Worm (Caenorhabditis elegans) whole organism, late embryonic: ENCODE measurements around the gene lury-1.

Source experiments
- F13H6.1 ChIP-seq: sonication (generic microtip); optimal IDR thresholded peaks from 2 replicates; lab custom pipeline; 2016; ENCODE audit warnings: missing genetic modification characterization, missing compliant biosample characterization
- K09A11.1 ChIP-seq: sonication (generic microtip); optimal IDR thresholded peaks from 2 replicates; lab custom pipeline; 2017; ENCODE audit warnings: antibody characterized with exemption, mild to moderate bottlenecking, missing genetic modification characterization, missing compliant biosample characterization; ENCODE audit not compliant: insufficient read depth
- Y22D7AL.16 ChIP-seq: sonication (generic microtip); optimal IDR thresholded peaks from 2 replicates; lab custom pipeline; 2016; ENCODE audit warnings: missing genetic modification characterization, missing compliant biosample characterization
- ahr-1 ChIP-seq: sonication (generic microtip); optimal IDR thresholded peaks from 2 replicates; lab custom pipeline; 2016; ENCODE audit warnings: missing genetic modification characterization, missing compliant biosample characterization
- ceh-18 ChIP-seq: sonication (generic microtip); optimal IDR thresholded peaks from 2 replicates; lab custom pipeline; 2016; ENCODE audit warnings: missing genetic modification characterization, missing compliant biosample characterization
- ceh-24 ChIP-seq: sonication (generic microtip); optimal IDR thresholded peaks from 2 replicates; lab custom pipeline; 2016; ENCODE audit warnings: mild to moderate bottlenecking, missing genetic modification characterization, missing compliant biosample characterization
- ceh-48 ChIP-seq: sonication (generic microtip); optimal IDR thresholded peaks from 2 replicates; lab custom pipeline; 2016; ENCODE audit warnings: missing genetic modification characterization, inconsistent platforms, missing compliant biosample characterization
- ceh-6 ChIP-seq: fragments of 200-800 bp; sonication (Bioruptor generic); optimal IDR thresholded peaks from 2 replicates; lab custom pipeline; 2018; ENCODE audit warnings: mild to moderate bottlenecking, missing genetic modification characterization, missing compliant biosample characterization
- ceh-9 ChIP-seq: sonication (generic microtip); optimal IDR thresholded peaks from 2 replicates; lab custom pipeline; 2016; ENCODE audit warnings: mild to moderate bottlenecking, missing genetic modification characterization, inconsistent platforms, missing compliant biosample characterization
- che-1 ChIP-seq: sonication (generic microtip); optimal IDR thresholded peaks from 2 replicates; lab custom pipeline; 2016; ENCODE audit warnings: mild to moderate bottlenecking, missing genetic modification characterization, missing compliant biosample characterization
- dve-1 ChIP-seq: sonication (generic microtip); optimal IDR thresholded peaks from 2 replicates; lab custom pipeline; 2017; ENCODE audit warnings: antibody characterized with exemption, mild to moderate bottlenecking, missing genetic modification characterization, missing compliant biosample characterization
- elt-2 ChIP-seq: sonication (generic microtip); optimal IDR thresholded peaks from 2 replicates; lab custom pipeline; 2016; ENCODE audit warnings: missing genetic modification reagents, missing genetic modification characterization, missing compliant biosample characterization
- ets-4 ChIP-seq: sonication (generic microtip); optimal IDR thresholded peaks from 2 replicates; lab custom pipeline; 2016; ENCODE audit warnings: missing genetic modification characterization, missing compliant biosample characterization
- eyg-1 ChIP-seq: sonication (generic microtip); optimal IDR thresholded peaks from 2 replicates; lab custom pipeline; 2016; ENCODE audit warnings: missing genotype, missing genetic modification characterization, missing compliant biosample characterization
- fax-1 ChIP-seq: sonication (generic microtip); optimal IDR thresholded peaks from 2 replicates; lab custom pipeline; 2016; ENCODE audit warnings: missing genotype, missing genetic modification characterization, missing compliant biosample characterization
- fkh-10 ChIP-seq: fragments of 150-350 bp; optimal IDR thresholded peaks from 2 replicates; lab custom pipeline; 2014; ENCODE audit warnings: missing biosample characterization, missing genetic modification reagents, missing genetic modification characterization
- fkh-6 ChIP-seq: sonication (generic microtip); optimal IDR thresholded peaks from 2 replicates; lab custom pipeline; 2016; ENCODE audit warnings: missing genetic modification characterization, missing compliant biosample characterization
- gmeb-2 ChIP-seq: sonication (generic microtip); optimal IDR thresholded peaks from 2 replicates; lab custom pipeline; 2016; ENCODE audit warnings: missing genetic modification characterization, inconsistent platforms, missing compliant biosample characterization
- hlh-13 ChIP-seq: fragments of 200-800 bp; sonication (Bioruptor generic); optimal IDR thresholded peaks from 2 replicates; lab custom pipeline; 2018; ENCODE audit warnings: mild to moderate bottlenecking, missing genetic modification characterization, missing compliant biosample characterization
- hlh-30 ChIP-seq: sonication (generic microtip); optimal IDR thresholded peaks from 2 replicates; lab custom pipeline; 2017; ENCODE audit warnings: antibody characterized with exemption, missing genetic modification characterization, missing compliant biosample characterization; ENCODE audit not compliant: insufficient read depth
- hlh-6 ChIP-seq: sonication (generic microtip); optimal IDR thresholded peaks from 2 replicates; lab custom pipeline; 2016; ENCODE audit warnings: missing genotype, missing genetic modification characterization, missing compliant biosample characterization
- hlh-8 ChIP-seq: sonication (generic microtip); optimal IDR thresholded peaks from 2 replicates; lab custom pipeline; 2016; ENCODE audit warnings: missing genotype, missing genetic modification characterization, missing compliant biosample characterization
- lim-6 ChIP-seq: sonication (generic microtip); optimal IDR thresholded peaks from 2 replicates; lab custom pipeline; 2016; ENCODE audit warnings: missing genetic modification characterization, missing compliant biosample characterization
- lin-11 ChIP-seq: fragments of 200-800 bp; sonication (Bioruptor generic); optimal IDR thresholded peaks from 2 replicates; lab custom pipeline; 2018; ENCODE audit warnings: mild to moderate bottlenecking, missing genetic modification characterization, missing compliant biosample characterization
- madf-2 ChIP-seq: sonication (generic microtip); optimal IDR thresholded peaks from 2 replicates; lab custom pipeline; 2017; ENCODE audit warnings: missing genetic modification characterization, missing compliant biosample characterization
- mec-3 ChIP-seq: sonication (generic microtip); optimal IDR thresholded peaks from 2 replicates; lab custom pipeline; 2016; ENCODE audit warnings: borderline replicate concordance, missing genetic modification characterization, missing compliant biosample characterization
- nhr-232 ChIP-seq: sonication (generic microtip); optimal IDR thresholded peaks from 2 replicates; lab custom pipeline; 2016; ENCODE audit warnings: missing genetic modification characterization, missing compliant biosample characterization
- odd-2 ChIP-seq: sonication (generic microtip); optimal IDR thresholded peaks from 2 replicates; lab custom pipeline; 2017; ENCODE audit warnings: antibody characterized with exemption, mild to moderate bottlenecking, missing genetic modification characterization, missing compliant biosample characterization
- pag-3 ChIP-seq: sonication (generic microtip); optimal IDR thresholded peaks from 2 replicates; lab custom pipeline; 2016; ENCODE audit warnings: missing compliant biosample characterization, missing genetic modification characterization, borderline replicate concordance
- pat-9 ChIP-seq: fragments of 200-800 bp; sonication (Bioruptor generic); optimal IDR thresholded peaks from 2 replicates; lab custom pipeline; 2018; ENCODE audit warnings: mild to moderate bottlenecking, missing genetic modification characterization, moderate library complexity, missing compliant biosample characterization
- pax-1 ChIP-seq: fragments of 150-350 bp; optimal IDR thresholded peaks from 2 replicates; lab custom pipeline; 2014; ENCODE audit warnings: missing biosample characterization, missing genetic modification characterization
- pha-4 ChIP-seq: fragments of 150-350 bp; optimal IDR thresholded peaks from 2 replicates; lab custom pipeline; 2018; ENCODE audit warnings: missing biosample characterization, missing genetic modification reagents, missing genetic modification characterization
- pros-1 ChIP-seq: fragments of 150-350 bp; optimal IDR thresholded peaks from 2 replicates; lab custom pipeline; 2014; ENCODE audit warnings: missing biosample characterization, missing genetic modification reagents, missing genetic modification characterization
- ref-2 ChIP-seq: sonication (generic microtip); optimal IDR thresholded peaks from 2 replicates; lab custom pipeline; 2016; ENCODE audit warnings: missing genetic modification characterization, missing compliant biosample characterization
- sdc-2 ChIP-seq: sonication (generic microtip); optimal IDR thresholded peaks from 2 replicates; lab custom pipeline; 2016; ENCODE audit warnings: missing genotype, missing genetic modification characterization, missing compliant biosample characterization
- ttx-3 ChIP-seq: sonication (generic microtip); optimal IDR thresholded peaks from 2 replicates; lab custom pipeline; 2016; ENCODE audit warnings: missing genetic modification reagents, missing genetic modification characterization, missing compliant biosample characterization
- unc-3 ChIP-seq, 2 experiments: fragments of 200-800 bp in 1 of 2; sonication (Bioruptor generic) in 1 of 2; sonication (generic microtip) in 1 of 2; conservative IDR thresholded peaks in 1 of 2; optimal IDR thresholded peaks in 1 of 2; 2 replicates each; pipeline versions ENCODE4 v1.3.6 to Lab custom; 2016 to 2022; ENCODE audit warnings: missing compliant biosample characterization in 2 of 2, missing genetic modification characterization in 2 of 2, missing genetic modification reagents in 1 of 2

lury-1 gene

DNA sequence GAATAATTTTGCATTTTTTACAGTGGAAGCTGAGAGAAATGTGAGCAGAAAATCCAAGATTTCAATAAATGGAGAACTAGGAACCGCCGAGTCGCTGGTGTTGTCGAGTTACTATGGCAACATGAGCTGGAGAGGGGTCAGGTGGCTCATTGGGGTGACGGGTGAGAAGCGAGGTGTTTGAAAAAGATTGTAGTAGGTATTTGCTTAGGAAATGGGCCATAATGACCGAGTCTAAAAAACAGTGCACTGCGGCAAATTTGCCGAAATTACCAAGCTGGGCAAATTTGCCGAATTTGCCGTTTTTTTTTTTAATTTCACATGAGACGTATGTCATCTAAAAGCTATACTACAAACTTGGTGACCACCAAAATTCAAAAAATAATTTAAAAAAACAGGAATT is 16.2 kb downstream of the lury-1 start, which contains the start of gene osm-12:
TSS of gene osm-12 (minus strand) at position 101 of the 400 bp plus-strand sequence.
- no peak for TF ChIP-seq dve-1 (tag; lab: Kevin White, UChicago)
- TF ChIP-seq ceh-9 (tag; lab: Kevin White, UChicago): no peak
- no peak for TF ChIP-seq K09A11.1 (tag; lab: Kevin White, UChicago)
- no peak for TF ChIP-seq hlh-30 (tag; lab: Kevin White, UChicago)
- TF ChIP-seq hlh-13 (GFP tag; lab: Kevin White, UChicago): no peak

DNA sequence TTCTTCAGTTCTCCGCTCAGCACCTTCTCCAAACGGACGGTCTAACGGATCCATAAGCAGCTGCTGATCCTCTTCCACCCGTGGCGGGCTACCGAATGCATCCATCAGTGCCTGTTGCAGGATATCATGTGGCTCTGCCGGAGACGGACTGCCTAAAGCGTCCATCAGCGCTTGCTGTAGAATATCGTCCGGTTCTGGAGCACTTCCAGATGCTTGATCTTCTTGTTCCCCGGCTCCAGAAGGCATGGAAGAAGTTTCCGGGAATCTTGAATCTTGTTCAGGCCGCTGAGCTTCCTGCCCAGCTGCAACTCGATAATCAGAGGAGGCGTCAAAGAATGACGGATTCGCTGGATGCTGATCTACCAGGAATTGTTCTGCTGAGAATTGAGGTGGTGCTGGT is 19.1 kb downstream of the lury-1 start:
- no peak for TF ChIP-seq mec-3 (tag; lab: Kevin White, UChicago)
- no peak for TF ChIP-seq eyg-1 (tag; lab: Kevin White, UChicago)

DNA sequence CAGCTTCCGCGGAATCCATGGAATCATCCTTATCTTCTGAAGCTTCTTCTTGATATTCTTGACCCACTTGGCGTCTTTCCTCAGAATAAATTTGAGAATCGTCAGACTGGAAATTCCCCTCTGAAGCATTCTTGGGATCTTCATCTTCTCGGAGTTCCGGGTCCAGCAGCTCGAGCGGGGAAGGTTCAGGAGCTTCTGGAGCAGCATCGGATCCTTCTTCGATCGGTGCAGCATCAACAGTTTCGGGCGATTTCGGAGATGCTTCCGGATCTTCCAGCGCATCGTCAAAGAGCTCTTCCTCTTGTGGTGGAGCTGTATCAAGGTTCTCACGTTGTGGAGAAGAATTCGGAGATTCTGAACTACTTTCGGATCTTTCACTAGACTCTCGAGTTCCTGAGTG is 21.4 kb downstream of the lury-1 start:
- TF ChIP-seq lin-11: no peak

DNA sequence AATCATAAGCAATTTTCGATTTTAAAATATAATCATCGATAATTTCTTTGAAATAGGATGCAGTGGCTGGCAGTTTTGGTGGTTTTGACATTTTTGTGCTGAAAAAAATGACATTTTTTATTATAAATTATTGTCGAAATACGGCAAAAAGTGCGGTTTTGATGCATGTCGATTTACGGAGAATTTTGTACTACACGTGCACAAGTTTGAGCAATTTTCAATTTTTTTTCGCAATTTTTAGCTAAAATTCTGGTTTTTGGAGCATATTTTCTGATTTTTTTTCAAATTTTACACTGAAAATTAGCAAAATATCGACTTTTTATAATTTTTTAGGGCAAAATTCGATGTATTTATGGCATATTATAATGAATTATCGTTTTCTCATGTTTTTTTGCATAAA is 29.4 kb downstream of the lury-1 start, which contains the start of gene Y75B8A.13:
TSS of gene Y75B8A.13 (minus strand) at position 101 of the 400 bp plus-strand sequence.
- no peak for TF ChIP-seq elt-2 (tag; lab: Kevin White, UChicago)
- TF ChIP-seq ceh-6 (GFP tag; lab: Kevin White, UChicago): no peak
- no peak for TF ChIP-seq ceh-48
- no peak for TF ChIP-seq fkh-6 (tag; lab: Kevin White, UChicago)
- TF ChIP-seq pag-3: no peak
- TF ChIP-seq lim-6 (tag; lab: Kevin White, UChicago): no peak
- no peak for TF ChIP-seq ets-4 (tag; lab: Kevin White, UChicago)
- TF ChIP-seq fkh-10 (GFP tag; lab: Kevin White, UChicago): no peak
- no peak for TF ChIP-seq ahr-1
- no peak for TF ChIP-seq Y22D7AL.16 (tag; lab: Kevin White, UChicago)
- TF ChIP-seq pros-1 (tag; lab: Kevin White, UChicago): no peak
- no peak for TF ChIP-seq che-1 (tag; lab: Kevin White, UChicago)
- no peak for TF ChIP-seq gmeb-2 (tag; lab: Kevin White, UChicago)
- no peak for TF ChIP-seq F13H6.1 (tag; lab: Kevin White, UChicago)
- TF ChIP-seq lin-11: no peak
- no peak for TF ChIP-seq nhr-232 (tag; lab: Kevin White, UChicago)
- TF ChIP-seq unc-3 (GFP tag; conservative IDR thresholded peaks at IDR 0.05; lab: Robert Waterston, UW): no peak
- TF ChIP-seq unc-3 (tag; optimal IDR thresholded peaks at IDR 0.05; lab: Kevin White, UChicago): no peak
- TF ChIP-seq odd-2: no peak

DNA sequence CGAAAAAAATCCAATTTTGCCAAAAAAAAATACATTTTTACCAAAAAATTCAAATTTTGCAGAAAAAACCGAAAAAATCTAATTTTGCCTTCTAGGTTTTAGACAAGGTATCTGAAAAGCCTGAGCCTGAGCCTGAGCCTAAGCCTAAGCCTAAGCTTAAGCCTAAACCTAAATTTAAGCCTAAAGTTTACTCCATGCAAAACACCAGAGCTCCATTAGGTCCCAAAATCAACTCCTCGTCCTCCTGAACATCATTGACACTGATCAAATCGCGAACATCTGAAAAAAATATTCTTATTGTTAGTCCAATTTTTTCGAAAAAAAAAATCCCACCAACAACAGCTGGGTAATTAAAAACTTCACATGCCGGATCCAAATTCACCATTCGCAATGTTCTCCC is 31.9 kb downstream of the lury-1 start:
- no peak for TF ChIP-seq pax-1 (tag; lab: Kevin White, UChicago)
- TF ChIP-seq fkh-6 (tag; lab: Kevin White, UChicago): no peak
- no peak for TF ChIP-seq sdc-2 (tag; lab: Kevin White, UChicago)
- no peak for TF ChIP-seq K09A11.1 (tag; lab: Kevin White, UChicago)
- TF ChIP-seq eyg-1 (tag; lab: Kevin White, UChicago): no peak
- no peak for TF ChIP-seq ceh-18 (tag; lab: Kevin White, UChicago)
- no peak for TF ChIP-seq ceh-24 (tag; lab: Kevin White, UChicago)
- no peak for TF ChIP-seq ahr-1
- no peak for TF ChIP-seq pag-3
- no peak for TF ChIP-seq pha-4
- no peak for TF ChIP-seq gmeb-2 (tag; lab: Kevin White, UChicago)
- TF ChIP-seq pat-9 (tag; lab: Kevin White, UChicago): no peak
- no peak for TF ChIP-seq ttx-3 (tag; lab: Kevin White, UChicago)
- no peak for TF ChIP-seq madf-2
- TF ChIP-seq hlh-6 (tag; lab: Kevin White, UChicago): no peak
- TF ChIP-seq ref-2 (tag; lab: Kevin White, UChicago): no peak
- TF ChIP-seq nhr-232 (tag; lab: Kevin White, UChicago): no peak
- no peak for TF ChIP-seq fax-1 (tag; lab: Kevin White, UChicago)
- TF ChIP-seq hlh-8 (tag; lab: Kevin White, UChicago): no peak
